Fruit fly (Drosophila melanogaster) Kc167 (cell line): ENCODE results near the gene Invadolysin.

Experiments
- Myc ChIP-seq: fragments of >200 bp; optimal IDR thresholded peaks from 2 replicates; lab custom pipeline; 2017; ENCODE audit warnings: missing external identifiers
- Sin3A ChIP-seq: fragments of >200 bp; optimal IDR thresholded peaks from 2 replicates; lab custom pipeline; 2018; ENCODE audit warnings: missing external identifiers
- h ChIP-seq: fragments of >200 bp; optimal IDR thresholded peaks from 3 replicates; lab custom pipeline; 2018; ENCODE audit warnings: missing external identifiers
- psq ChIP-seq: fragments of >200 bp; optimal IDR thresholded peaks from 2 replicates; lab custom pipeline; 2017; ENCODE audit warnings: missing external identifiers

- no peak for TF ChIP-seq Sin3A
- no peak for TF ChIP-seq h
- TF ChIP-seq Myc (lab: Kevin White, UChicago) = no peak
- no peak for TF ChIP-seq psq (lab: Kevin White, UChicago)
These were observed 22.8 kb downstream of the Invadolysin start for dm6 chr3R:10167280-10167679.
